Worm (Caenorhabditis elegans) whole organism, midembryonic: ENCODE measurements around the gene uncp-18.

Source experiments
- ztf-23 ChIP-seq: fragments of 200-800 bp; sonication (Bioruptor generic); IDR thresholded peaks from 2 replicates; pipeline ENCODE4 v1.3.6; 2022; ENCODE audit warnings: missing genetic modification reagents, missing genetic modification characterization, missing compliant biosample characterization
- ztf-29 ChIP-seq: fragments of 200-800 bp; sonication (Bioruptor generic); IDR thresholded peaks from 2 replicates; pipeline ENCODE4 v1.3.6; 2022; ENCODE audit warnings: missing genetic modification reagents, missing genetic modification characterization, missing compliant biosample characterization

- TF ChIP-seq ztf-23 (GFP tag; lab: Robert Waterston, UW) (no peak), ztf-29 (GFP tag; lab: Robert Waterston, UW) (no peak)
Measured at ce11 chrIV:386576-386975, 3.8 kb upstream of the uncp-18 start, which contains the start of gene T07A9.14.
